Fruit fly (Drosophila melanogaster) whole organism, wandering third instar larva: ENCODE measurements around the gene Pfrx.
A peak's percentile ranks its signal among the peaks of the same experiment; 100 is the strongest.

Source experiments
- Abd-B ChIP-seq: fragments of >200 bp; optimal IDR thresholded peaks from 2 replicates; lab custom pipeline; 2017; ENCODE audit warnings: missing biosample characterization, missing genetic modification characterization
- Dif ChIP-seq: fragments of 200-275, 200-300 bp; sonication (Bioruptor generic); optimal IDR thresholded peaks from 2 replicates; lab custom pipeline; 2018; ENCODE audit warnings: missing biosample characterization, missing genetic modification characterization; ENCODE audit not compliant: partially characterized antibody
- GATAd ChIP-seq: sonication (Bioruptor generic); optimal IDR thresholded peaks from 2 replicates; lab custom pipeline; 2016; ENCODE audit warnings: missing biosample characterization, missing genetic modification characterization
- Hr83 ChIP-seq: fragments of 200-300 bp; sonication (Bioruptor generic); optimal IDR thresholded peaks from 2 replicates; lab custom pipeline; 2016; ENCODE audit warnings: missing biosample characterization, mild to moderate bottlenecking, missing genetic modification characterization, moderate library complexity; ENCODE audit not compliant: poor library complexity, severe bottlenecking
- Jra ChIP-seq: sonication (Bioruptor generic); optimal IDR thresholded peaks from 2 replicates; lab custom pipeline; 2016; ENCODE audit warnings: missing biosample characterization, missing genetic modification characterization
- OdsH ChIP-seq: fragments of 200-800 bp; sonication (Bioruptor generic); optimal IDR thresholded peaks from 2 replicates; lab custom pipeline; 2016; ENCODE audit warnings: missing biosample characterization, mild to moderate bottlenecking, missing genetic modification characterization
- fru ChIP-seq: fragments of 200-800 bp; sonication (Bioruptor generic); optimal IDR thresholded peaks from 3 replicates; lab custom pipeline; 2016; ENCODE audit warnings: missing biosample characterization, mild to moderate bottlenecking, missing genetic modification characterization
- h ChIP-seq: fragments of 200-800 bp; sonication (Bioruptor generic); optimal IDR thresholded peaks from 3 replicates; lab custom pipeline; 2016; ENCODE audit warnings: missing biosample characterization, mild to moderate bottlenecking, missing genetic modification characterization
- jim ChIP-seq: fragments of 175-275, 200-325 bp; sonication (Bioruptor generic); optimal IDR thresholded peaks from 2 replicates; lab custom pipeline; 2016; ENCODE audit warnings: missing biosample characterization, mild to moderate bottlenecking, missing genetic modification characterization
- pan ChIP-seq: fragments of >200 bp; optimal IDR thresholded peaks from 2 replicates; lab custom pipeline; 2017
- psq ChIP-seq: fragments of 200-800 bp; sonication (Bioruptor generic); optimal IDR thresholded peaks from 3 replicates; lab custom pipeline; 2017; ENCODE audit warnings: missing biosample characterization, mild to moderate bottlenecking, missing genetic modification characterization, moderate library complexity
- sage ChIP-seq: fragments of 200-800 bp; sonication (Bioruptor generic); optimal IDR thresholded peaks from 2 replicates; lab custom pipeline; 2016; ENCODE audit warnings: missing biosample characterization, mild to moderate bottlenecking, missing genetic modification characterization
- sv ChIP-seq: fragments of 200-800 bp; sonication (Bioruptor generic); optimal IDR thresholded peaks from 3 replicates; lab custom pipeline; 2016; ENCODE audit warnings: missing biosample characterization, missing genetic modification characterization
- usp ChIP-seq: fragments of >200 bp; optimal IDR thresholded peaks from 2 replicates; lab custom pipeline; 2017; ENCODE audit warnings: missing biosample characterization, missing genetic modification characterization

dm6 chrX:19491984-19492584, 3.2 kb upstream of the Pfrx start, which contains the start of the genes pcm and ND-18:
- TF ChIP-seq fru (GFP tag; lab: Kevin White, UChicago) (no peak), Jra (GFP tag; lab: Kevin White, UChicago) (no peak), Hr83 (no peak), sv (GFP tag; lab: Kevin White, UChicago) (no peak), Abd-B (GFP tag; lab: Kevin White, UChicago) (no peak), GATAd (GFP tag; lab: Kevin White, UChicago) (no peak), usp (GFP tag; lab: Kevin White, UChicago) (no peak), psq (GFP tag; lab: Kevin White, UChicago) (peak; percentile 6), Dif (GFP tag; lab: Kevin White, UChicago) (no peak), pan (lab: Kevin White, UChicago) (no peak), h (GFP tag; lab: Kevin White, UChicago) (no peak), jim (GFP tag; lab: Kevin White, UChicago) (no peak), sage (GFP tag; lab: Kevin White, UChicago) (no peak), OdsH (GFP tag; lab: Kevin White, UChicago) (no peak)
